Worm (Caenorhabditis elegans): ENCODE data around the gene fbxa-150.

- TF ChIP-seq dpl-1 (GFP tag; optimal IDR thresholded peaks at IDR 0.05): no peak
- no peak for TF ChIP-seq egl-27 (tag; optimal IDR thresholded peaks at IDR 0.05)
- no peak for TF ChIP-seq lin-35 (GFP tag; optimal IDR thresholded peaks at IDR 0.05)
- no peak for TF ChIP-seq nhr-77 (tag; optimal IDR thresholded peaks at IDR 0.05)
- TF ChIP-seq nhr-237 (tag; optimal IDR thresholded peaks at IDR 0.05): no peak
These were observed 3.5 kb downstream of the fbxa-150 start, which contains the start of the genes srh-166 and Y38H6C.24 for ce11 chrV:20525816-20526459.

Measured in whole organism, L1 larva.